Worm (Caenorhabditis elegans) whole organism, L4 larva: ENCODE measurements around the gene C53A5.9.

ENCODE experiments used
- Y48G9A.11 ChIP-seq: fragments of 200-800 bp; sonication (Bioruptor generic); IDR thresholded peaks from 2 replicates; pipeline ENCODE4 v1.3.6; 2022; ENCODE audit warnings: missing genetic modification reagents, missing genetic modification characterization, missing compliant biosample characterization
- ceh-82 ChIP-seq: sonication (generic microtip); optimal IDR thresholded peaks from 2 replicates; lab custom pipeline; 2017; ENCODE audit warnings: missing biosample characterization, missing genetic modification characterization
- cey-2 ChIP-seq: sonication (generic microtip); optimal IDR thresholded peaks from 3 replicates; lab custom pipeline; 2017; ENCODE audit warnings: missing genetic modification characterization, mild to moderate bottlenecking, missing compliant biosample characterization, antibody characterized with exemption, borderline replicate concordance; ENCODE audit not compliant: insufficient read depth
- lin-39 ChIP-seq: fragments of 150-350 bp; optimal IDR thresholded peaks from 2 replicates; lab custom pipeline; 2014; ENCODE audit warnings: missing biosample characterization, missing genetic modification reagents, missing genetic modification characterization
- madf-9 ChIP-seq: fragments of 200-800 bp; sonication (Bioruptor generic); conservative IDR thresholded peaks from 2 replicates; pipeline ENCODE4 v1.3.6; 2022; ENCODE audit warnings: missing genetic modification reagents, missing genetic modification characterization, missing compliant biosample characterization
- mdl-1 ChIP-seq, 2 experiments: fragments of 150-350 bp in 1 of 2; sonication (generic microtip) in 1 of 2; optimal IDR thresholded peaks; 2 replicates each; lab custom pipeline; 2014 to 2017; ENCODE audit warnings: missing biosample characterization in 2 of 2, missing genetic modification characterization in 2 of 2
- nhr-237 ChIP-seq: sonication (generic microtip); optimal IDR thresholded peaks from 2 replicates; lab custom pipeline; 2017; ENCODE audit warnings: missing biosample characterization, missing genetic modification characterization
- pha-4 ChIP-seq, 2 experiments: fragments of 150-350 bp in 1 of 2; fragments of 200-800 bp in 1 of 2; sonication (Bioruptor generic) in 1 of 2; IDR thresholded peaks in 1 of 2; optimal IDR thresholded peaks in 1 of 2; 2 replicates each; pipeline versions ENCODE4 v1.3.6 to Lab custom; 2014 to 2022; ENCODE audit warnings: missing genetic modification characterization in 2 of 2, missing genetic modification reagents in 2 of 2, missing biosample characterization in 1 of 2, missing compliant biosample characterization in 1 of 2
- snpc-4 ChIP-seq: fragments of 150-350 bp; optimal IDR thresholded peaks from 2 replicates; lab custom pipeline; 2014; ENCODE audit warnings: missing biosample characterization, missing genetic modification characterization
- unc-39 ChIP-seq: sonication (generic microtip); optimal IDR thresholded peaks from 2 replicates; lab custom pipeline; 2017; ENCODE audit warnings: missing biosample characterization, missing genetic modification characterization
- unc-62 ChIP-seq, 3 experiments: fragments of 150-350 bp in 1 of 3; sonication (generic microtip); optimal IDR thresholded peaks in 2 of 3; peaks in 1 of 3; 1 replicate in 1 of 3; 2 replicates in 2 of 3; lab custom pipeline; 2014 to 2017; ENCODE audit warnings: missing biosample characterization in 3 of 3, missing genetic modification characterization in 3 of 3, missing genetic modification reagents in 3 of 3, missing genotype in 1 of 3
- ztf-11 ChIP-seq: fragments of 150-350 bp; optimal IDR thresholded peaks from 2 replicates; lab custom pipeline; 2014; ENCODE audit warnings: missing biosample characterization, missing genetic modification characterization

DNA sequence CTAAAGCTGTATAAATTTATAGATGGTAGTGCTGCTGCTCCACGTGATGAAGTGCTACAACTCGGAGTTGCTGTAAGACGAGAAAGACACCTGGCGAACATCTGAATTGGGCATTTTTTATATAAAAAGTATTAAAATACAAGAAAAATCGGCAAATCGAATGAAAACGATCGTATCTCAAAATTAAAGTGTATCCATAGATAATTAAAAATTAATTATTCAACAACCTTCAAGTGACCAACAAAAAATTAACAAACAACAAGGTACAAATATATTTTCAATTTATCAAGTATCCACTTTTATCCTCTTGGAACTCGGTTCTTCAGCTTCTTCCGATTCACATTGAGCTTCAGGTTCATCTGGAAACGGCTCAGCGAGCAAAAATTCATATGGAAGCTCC, 39.4 kb downstream of the C53A5.9 start, which contains the start of gene R02D5.8:
- TF ChIP-seq unc-39 (tag; lab: Kevin White, UChicago) (no peak), lin-39 (tag; lab: Kevin White, UChicago) (no peak), mdl-1 (tag; optimal IDR thresholded peaks at IDR 0.05; lab: Kevin White, UChicago) (no peak), Y48G9A.11 (GFP tag; lab: Robert Waterston, UW) (no peak), nhr-237 (tag; lab: Kevin White, UChicago) (no peak), madf-9 (GFP tag; lab: Robert Waterston, UW) (no peak), snpc-4 (no peak), unc-62 (GFP tag; optimal IDR thresholded peaks at IDR 0.05 in 1 of 2; lab: Kevin White, UChicago) (no peak), unc-62 (tag; optimal IDR thresholded peaks at IDR 0.05; lab: Kevin White, UChicago) (no peak), ztf-11 (tag; lab: Kevin White, UChicago) (no peak), cey-2 (tag; lab: Kevin White, UChicago) (no peak), ceh-82 (no peak), pha-4 (GFP tag; IDR thresholded peaks at IDR 0.05; lab: Robert Waterston, UW) (no peak), pha-4 (tag; optimal IDR thresholded peaks at IDR 0.05; lab: Kevin White, UChicago) (no peak)
